Worm (Caenorhabditis elegans): ENCODE data around the gene cdh-4.

ce11 chrIII:4491164-4492144 is 28.7 kb upstream of the cdh-4 start:
- no peak for TF ChIP-seq nhr-11 (tag; optimal IDR thresholded peaks at IDR 0.05)
- TF ChIP-seq zip-5 (tag; optimal IDR thresholded peaks at IDR 0.05): no peak
- TF ChIP-seq unc-42 (tag; optimal IDR thresholded peaks at IDR 0.05): no peak
- no peak for TF ChIP-seq sox-4 (tag; optimal IDR thresholded peaks at IDR 0.05)
- TF ChIP-seq dve-1 (tag; optimal IDR thresholded peaks at IDR 0.05): no peak
